Worm (Caenorhabditis elegans): Measurements from ENCODE around the gene C36B7.2.

C36B7.2 gene

DNA sequence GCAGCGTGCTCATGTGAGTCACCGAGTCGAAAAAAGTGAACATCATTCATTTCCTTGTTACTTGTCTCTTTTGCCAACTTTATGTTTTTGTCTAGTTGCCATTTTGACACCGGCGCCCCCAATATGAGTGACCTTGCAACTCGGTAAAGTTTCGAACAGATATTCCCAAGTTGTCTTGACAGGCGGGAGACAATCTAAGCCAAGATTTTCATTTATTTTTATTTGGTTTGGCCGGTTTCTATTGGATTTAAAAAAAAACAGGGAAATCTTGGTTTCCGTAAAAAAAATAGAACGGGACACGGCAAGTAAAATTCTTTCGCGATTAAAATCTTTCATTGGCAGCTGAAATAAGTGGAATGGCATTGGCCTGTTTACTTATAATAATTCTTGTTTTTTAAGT lies 25.0 kb downstream of the C36B7.2 start:
- TF ChIP-seq zim-3 (tag; optimal IDR thresholded peaks at IDR 0.05) (no peak), nhr-80 (tag; optimal IDR thresholded peaks at IDR 0.05) (no peak), ceh-100 (GFP tag; IDR thresholded peaks at IDR 0.05) (no peak), T26A5.8 (tag; optimal IDR thresholded peaks at IDR 0.05) (no peak), egl-18 (GFP tag; IDR thresholded peaks at IDR 0.05) (no peak), Y95B8A.8 (GFP tag; IDR thresholded peaks at IDR 0.05) (no peak), mel-28 (tag; optimal IDR thresholded peaks at IDR 0.05; ENCODE audit: borderline replicate concordance) (no peak), nfyb-1 (GFP tag; IDR thresholded peaks at IDR 0.05) (no peak), unc-62 (GFP tag; optimal IDR thresholded peaks at IDR 0.05) (no peak), K12H6.12 (tag; optimal IDR thresholded peaks at IDR 0.05) (no peak), madf-10 (tag; optimal IDR thresholded peaks at IDR 0.05) (no peak), akir-1 (GFP tag; optimal IDR thresholded peaks at IDR 0.05) (no peak), nhr-27 (tag; optimal IDR thresholded peaks at IDR 0.05) (no peak)

ce11 chrX:7139614-7140013 lies 33.4 kb downstream of the C36B7.2 start, which contains the start of gene clec-86:
TSS of gene clec-86 (plus strand) at chrX:7139875.
- TF ChIP-seq nhr-27 (tag; optimal IDR thresholded peaks at IDR 0.05) = no peak
- TF ChIP-seq nhr-80 (tag; optimal IDR thresholded peaks at IDR 0.05) = peak; percentile 18

DNA sequence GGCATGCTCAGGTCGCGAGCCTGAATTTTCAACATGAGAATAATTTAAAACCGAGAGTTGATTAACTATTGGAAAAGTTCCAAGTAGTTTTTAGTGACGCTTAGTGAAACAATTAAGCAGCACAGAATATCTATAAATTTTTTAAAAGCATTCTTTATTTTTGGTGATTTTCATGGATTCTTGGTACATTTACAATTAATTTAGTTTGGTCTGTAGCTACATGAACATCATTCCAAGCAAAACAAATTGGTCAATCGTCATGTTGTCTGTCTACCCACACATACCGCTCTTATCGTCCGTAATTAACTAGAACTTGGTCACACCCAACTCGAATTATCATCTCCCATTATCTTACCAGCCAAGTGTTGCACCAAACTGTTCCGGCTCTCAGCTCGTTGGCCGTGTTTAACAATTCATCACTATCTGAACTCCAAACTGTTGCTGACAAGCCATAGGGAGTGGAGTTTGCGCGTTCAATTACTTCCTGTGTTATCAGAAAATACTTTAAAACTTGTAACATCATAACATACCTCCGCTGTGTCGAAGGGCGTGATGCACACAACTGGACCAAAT lies 34.6 kb downstream of the C36B7.2 start:
- TF ChIP-seq aptf-2 (GFP tag; conservative IDR thresholded peaks at IDR 0.05) (no peak), bed-1 (GFP tag; IDR thresholded peaks at IDR 0.05) (0 out of 2 replicates have a peak, but pooled peaks have one; percentile 62)

DNA sequence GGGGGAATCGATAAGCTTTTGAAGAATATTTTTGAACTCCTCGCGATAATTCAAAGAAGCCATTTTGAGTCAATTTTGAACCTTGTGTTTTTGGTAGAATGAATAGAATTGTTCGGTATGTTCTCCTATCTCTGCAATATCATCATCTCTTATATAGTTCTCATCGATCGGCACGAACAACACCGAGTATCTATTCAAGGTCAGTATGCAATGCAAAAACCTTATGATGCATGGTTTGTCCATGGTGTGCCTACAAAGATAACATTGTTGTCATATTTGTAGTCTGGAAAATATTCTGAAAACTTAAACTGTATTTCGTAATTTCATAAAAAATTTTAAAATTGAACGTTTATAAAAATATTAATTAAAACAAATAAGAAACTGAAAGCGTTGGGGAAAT lies 37.3 kb downstream of the C36B7.2 start, which contains the start of gene alh-10:
Gene alh-10 (minus strand): TSS at position 127 of the 400 bp plus-strand sequence.
- TF ChIP-seq sea-2 (GFP tag; IDR thresholded peaks at IDR 0.05) = no peak
- TF ChIP-seq bed-1 (GFP tag; IDR thresholded peaks at IDR 0.05) = no peak
- TF ChIP-seq dpff-1 (tag; optimal IDR thresholded peaks at IDR 0.05) = no peak
- no peak for TF ChIP-seq let-526 (GFP tag; IDR thresholded peaks at IDR 0.05)
- peak; percentile 6 for TF ChIP-seq nhr-80 (tag; optimal IDR thresholded peaks at IDR 0.05)
- no peak for TF ChIP-seq Y56A3A.18 (GFP tag; IDR thresholded peaks at IDR 0.05)

DNA sequence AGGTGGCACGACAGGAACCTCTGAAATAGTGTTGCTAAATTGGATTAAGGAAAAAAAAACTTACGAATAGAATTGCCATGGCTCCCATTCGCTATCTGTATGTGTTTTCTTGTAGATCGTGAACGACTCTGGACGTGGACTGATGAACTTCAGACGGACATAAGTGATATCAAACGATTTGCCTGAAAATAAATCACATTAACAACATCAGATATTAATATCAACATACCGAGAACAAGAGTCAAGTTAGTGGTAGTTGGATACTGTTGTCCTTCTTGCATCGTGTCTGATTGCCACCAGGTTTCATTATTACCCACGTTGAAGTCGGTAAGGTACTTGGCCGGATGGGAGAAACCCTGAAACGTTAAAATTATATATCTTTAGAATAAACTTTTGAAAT lies 43.5 kb downstream of the C36B7.2 start:
- TF ChIP-seq ztf-28 (GFP tag; IDR thresholded peaks at IDR 0.05) (no peak), hrde-1 (tag; optimal IDR thresholded peaks at IDR 0.05; ENCODE audit: borderline replicate concordance) (no peak), mes-4 (tag; optimal IDR thresholded peaks at IDR 0.05) (no peak), ceh-79 (tag; optimal IDR thresholded peaks at IDR 0.05) (no peak), snpc-4 (GFP tag; optimal IDR thresholded peaks at IDR 0.05) (no peak), snpc-4 (tag; optimal IDR thresholded peaks at IDR 0.05) (no peak), akir-1 (GFP tag; optimal IDR thresholded peaks at IDR 0.05) (no peak), madf-10 (tag; optimal IDR thresholded peaks at IDR 0.05) (no peak), hlh-12 (tag; optimal IDR thresholded peaks at IDR 0.05) (no peak), B0261.1 (tag; optimal IDR thresholded peaks at IDR 0.05) (no peak), egl-18 (GFP tag; IDR thresholded peaks at IDR 0.05) (no peak), ztf-3 (GFP tag; optimal IDR thresholded peaks at IDR 0.05) (no peak), F23B12.7 (tag; optimal IDR thresholded peaks at IDR 0.05; ENCODE audit: insufficient read depth) (no peak), attf-5 (GFP tag; optimal IDR thresholded peaks at IDR 0.05) (no peak), cebp-1 (GFP tag; IDR thresholded peaks at IDR 0.05) (no peak), cebp-1 (tag; optimal IDR thresholded peaks at IDR 0.05) (no peak), ztf-26 (tag; optimal IDR thresholded peaks at IDR 0.05) (no peak), T07F8.4 (tag; optimal IDR thresholded peaks at IDR 0.05) (no peak)

Data from whole organism, young adult.